Worm (Caenorhabditis elegans) whole organism, L4/young adult: ENCODE data around the gene sqrd-1.
A peak's percentile ranks its signal among the peaks of the same experiment; 100 is the strongest.

Source experiments
- W03F9.2 ChIP-seq: fragments of 150-350 bp; optimal IDR thresholded peaks from 2 replicates; lab custom pipeline; 2014; ENCODE audit warnings: missing biosample characterization, missing genetic modification characterization
- dao-5 ChIP-seq: sonication (generic microtip); optimal IDR thresholded peaks from 2 replicates; lab custom pipeline; 2016; ENCODE audit warnings: missing genotype, missing genetic modification characterization, moderate library complexity, missing compliant biosample characterization
- him-1 ChIP-seq: sonication (generic microtip); optimal IDR thresholded peaks from 2 replicates; lab custom pipeline; 2016; ENCODE audit warnings: missing genotype, missing genetic modification reagents, missing genetic modification characterization, missing compliant biosample characterization

The sqrd-1 gene

DNA sequence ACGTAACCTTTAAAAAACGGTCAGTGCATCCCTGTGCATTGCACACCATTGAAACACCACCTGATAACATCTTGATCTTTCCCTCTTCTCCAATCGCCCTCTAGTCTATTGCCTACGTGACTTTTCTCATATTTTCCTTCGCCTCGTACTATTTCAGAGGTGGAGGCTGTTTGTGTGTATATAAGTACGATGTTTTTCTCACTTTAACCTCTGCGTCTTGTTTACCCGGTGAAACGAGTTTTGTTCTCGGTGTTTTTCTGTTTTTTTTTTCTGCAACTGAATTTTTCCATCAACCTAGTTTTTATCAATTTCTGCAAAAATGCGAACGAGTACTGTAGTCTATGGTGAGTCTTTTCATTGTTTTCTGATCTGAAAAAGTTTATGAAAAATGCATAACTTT is at the start of gene sqrd-1:
Gene sqrd-1 (plus strand): TSS at position 158 of the 400 bp plus-strand sequence.
- no peak for TF ChIP-seq dao-5 (tag; lab: Kevin White, UChicago)
- TF ChIP-seq him-1 (tag; lab: Kevin White, UChicago) = no peak
- no peak for TF ChIP-seq W03F9.2

DNA sequence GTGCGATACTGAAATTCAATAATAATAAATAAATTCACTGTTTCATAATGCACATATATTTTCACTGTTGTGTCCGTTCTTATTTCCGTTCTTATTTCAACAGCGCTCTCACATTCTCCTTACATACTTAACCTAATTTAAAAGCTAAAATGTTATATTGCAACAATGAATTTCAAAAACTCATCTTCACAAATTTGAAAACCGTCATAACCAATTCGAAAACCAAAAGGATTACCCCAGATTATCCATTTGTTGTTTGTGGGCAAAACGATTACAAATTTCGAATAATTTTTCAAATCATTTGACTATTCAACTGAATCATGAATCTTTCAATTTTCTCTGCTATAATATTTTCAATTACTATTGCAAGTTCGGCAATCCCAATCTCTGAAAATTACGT is 47.5 kb upstream of the sqrd-1 start, which contains the start of gene R05A10.4:
Gene R05A10.4 (plus strand): TSS at position 301 of the 400 bp plus-strand sequence.
- no peak for TF ChIP-seq W03F9.2
- no peak for TF ChIP-seq him-1 (tag; lab: Kevin White, UChicago)
- no peak for TF ChIP-seq dao-5 (tag; lab: Kevin White, UChicago)

DNA sequence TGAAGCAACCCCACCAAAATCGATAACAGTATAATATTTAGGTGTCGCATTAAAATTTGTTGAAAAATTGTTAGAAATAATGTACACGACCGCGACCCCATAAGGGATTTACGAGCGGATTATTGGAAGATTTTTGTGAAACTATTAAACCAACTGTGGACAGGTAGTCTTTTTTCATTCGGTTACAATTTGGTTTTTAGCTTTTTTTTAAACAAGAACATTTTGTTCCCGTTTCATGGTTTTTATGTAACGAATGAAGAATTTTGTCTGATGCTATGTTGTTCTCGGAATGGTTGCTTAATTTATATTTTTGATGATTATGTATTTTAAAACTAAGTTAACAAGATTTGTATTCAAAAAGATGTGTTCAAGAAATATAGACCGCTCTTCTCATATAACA is 43.3 kb upstream of the sqrd-1 start, which contains the start of gene R05A10.3:
Gene R05A10.3 (minus strand): TSS at position 101 of the 400 bp plus-strand sequence.
- TF ChIP-seq W03F9.2 (no peak), him-1 (tag; lab: Kevin White, UChicago) (no peak), dao-5 (tag; lab: Kevin White, UChicago) (no peak)

DNA sequence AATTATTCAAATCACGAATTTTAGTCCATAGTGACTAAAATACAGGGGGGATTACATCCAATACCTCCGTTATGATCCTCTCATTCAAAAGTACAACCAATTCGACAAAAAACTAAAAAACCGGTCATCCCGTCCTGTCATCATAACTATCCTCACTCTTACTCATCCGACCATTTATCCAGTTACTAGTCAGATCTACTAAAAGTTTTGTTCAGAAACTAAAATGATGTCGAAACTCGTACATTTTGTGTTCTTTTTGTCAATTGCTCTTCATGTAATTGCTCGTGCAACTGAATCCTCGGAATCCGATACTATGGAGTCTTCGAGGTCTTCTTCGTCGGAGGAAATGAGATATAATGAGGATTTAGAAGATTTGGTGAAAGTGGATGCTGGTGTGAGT is 42.6 kb upstream of the sqrd-1 start, which contains the start of gene R05A10.2:
Gene R05A10.2 (plus strand): TSS at position 214 of the 400 bp plus-strand sequence.
- TF ChIP-seq him-1 (tag; lab: Kevin White, UChicago) = no peak
- no peak for TF ChIP-seq W03F9.2
- TF ChIP-seq dao-5 (tag; lab: Kevin White, UChicago) = no peak

DNA sequence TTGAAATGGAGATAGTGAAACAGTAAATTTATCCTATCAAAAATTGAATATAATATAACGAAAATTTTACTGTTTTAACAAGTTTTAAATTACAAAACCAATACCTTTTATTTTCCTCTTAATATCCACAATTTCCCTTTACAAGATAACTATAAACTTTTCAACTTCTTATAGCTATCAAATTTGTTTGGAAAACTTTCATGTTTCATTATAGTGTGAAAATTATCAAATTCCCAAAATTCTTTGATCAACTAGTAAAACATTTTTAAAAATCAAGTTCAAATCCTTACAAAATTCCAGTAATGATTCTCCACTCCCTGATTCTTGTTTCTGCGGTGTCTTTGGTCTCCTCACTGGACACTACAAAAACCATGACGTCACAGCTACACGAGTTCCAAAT is 37.6 kb upstream of the sqrd-1 start, which contains the start of gene R05A10.1:
Gene R05A10.1 (plus strand): TSS at position 301 of the 400 bp plus-strand sequence.
- TF ChIP-seq dao-5 (tag; lab: Kevin White, UChicago) = no peak
- TF ChIP-seq him-1 (tag; lab: Kevin White, UChicago) = no peak

DNA sequence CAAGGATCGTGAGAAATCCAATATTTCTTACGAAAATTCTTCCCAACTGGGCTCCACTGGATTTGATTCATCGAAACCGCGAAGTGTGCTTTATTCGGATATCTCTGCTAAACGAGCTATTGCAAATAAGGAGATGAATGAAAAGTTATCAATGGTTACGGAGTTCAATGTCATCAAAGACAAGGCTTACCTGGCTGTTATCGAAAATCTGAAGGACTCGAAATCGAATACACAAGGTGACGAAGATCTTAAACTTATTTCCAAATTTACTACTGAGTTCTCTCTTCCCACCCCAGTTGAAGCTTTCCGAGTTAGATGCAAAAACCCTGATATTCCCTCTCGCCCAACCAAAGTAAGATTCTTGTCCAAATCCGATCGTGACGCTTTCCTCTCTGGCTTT is 33.4 kb upstream of the sqrd-1 start:
- TF ChIP-seq him-1 (tag; lab: Kevin White, UChicago) (no peak), W03F9.2 (no peak), dao-5 (tag; lab: Kevin White, UChicago) (no peak)

DNA sequence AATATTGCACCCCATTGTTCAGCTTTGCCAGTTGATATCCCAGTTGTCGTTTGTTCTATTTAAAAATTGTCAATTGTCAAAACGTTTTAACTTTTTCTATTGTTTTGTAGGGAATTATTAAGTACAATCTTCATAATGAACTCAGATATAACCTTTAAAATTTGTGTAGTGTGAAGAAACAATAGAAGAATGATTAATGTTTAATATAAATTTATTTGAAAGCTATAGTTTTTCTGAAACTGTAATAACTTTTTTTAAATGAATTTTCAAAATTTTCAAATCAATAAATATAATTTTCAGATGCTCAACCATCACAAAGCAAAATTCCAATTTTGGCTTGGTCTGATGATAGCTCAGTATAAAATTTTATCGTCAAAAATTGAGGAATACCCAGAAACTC is 27.8 kb upstream of the sqrd-1 start, which contains the start of gene K01G12.22:
Gene K01G12.22 (plus strand): TSS at position 301 of the 400 bp plus-strand sequence.
- TF ChIP-seq dao-5 (tag; lab: Kevin White, UChicago) (no peak), him-1 (tag; lab: Kevin White, UChicago) (no peak), W03F9.2 (no peak)

DNA sequence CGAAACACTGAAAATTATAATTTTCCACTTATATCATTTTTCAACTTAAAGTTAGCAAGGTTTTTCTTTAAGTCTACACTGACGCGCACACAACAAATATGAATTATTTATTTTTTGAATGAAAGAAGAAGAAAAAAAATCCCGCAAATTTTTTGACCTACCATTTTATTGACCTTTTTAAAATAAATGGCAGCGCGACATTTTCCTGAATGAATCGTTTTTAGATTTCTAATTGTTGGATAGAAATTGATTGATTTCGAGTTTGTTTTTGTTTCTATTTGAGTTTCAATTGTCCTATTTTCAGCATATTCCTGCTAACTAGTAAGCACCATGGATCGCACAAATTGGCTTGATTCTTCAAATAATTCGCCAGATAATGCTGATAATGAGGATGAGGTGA is 26.5 kb upstream of the sqrd-1 start, which contains the start of gene K01G12.3:
Gene K01G12.3 (plus strand): TSS at position 301 of the 400 bp plus-strand sequence.
- TF ChIP-seq W03F9.2 (no peak), him-1 (tag; lab: Kevin White, UChicago) (no peak), dao-5 (tag; lab: Kevin White, UChicago) (no peak)

DNA sequence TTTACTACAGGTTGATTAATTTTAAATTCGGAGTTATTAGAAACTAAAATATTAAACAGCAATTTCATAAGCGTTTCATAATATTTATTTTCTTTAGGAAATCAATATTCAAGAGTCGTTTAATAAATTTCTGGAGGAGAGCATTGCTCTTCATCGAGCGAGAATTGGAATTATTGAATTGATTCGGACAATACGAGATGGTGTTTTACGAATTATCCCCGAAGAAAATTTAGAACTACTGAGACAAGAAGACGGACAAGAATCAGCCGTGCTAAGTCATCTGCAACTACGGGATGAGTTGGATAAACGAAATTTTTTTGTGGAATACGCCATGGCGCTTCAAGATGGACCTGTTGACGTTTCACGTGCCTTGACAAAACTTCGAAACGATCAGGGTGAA is 25.4 kb upstream of the sqrd-1 start:
- no peak for TF ChIP-seq him-1 (tag; lab: Kevin White, UChicago)
- TF ChIP-seq W03F9.2 = no peak
- no peak for TF ChIP-seq dao-5 (tag; lab: Kevin White, UChicago)

DNA sequence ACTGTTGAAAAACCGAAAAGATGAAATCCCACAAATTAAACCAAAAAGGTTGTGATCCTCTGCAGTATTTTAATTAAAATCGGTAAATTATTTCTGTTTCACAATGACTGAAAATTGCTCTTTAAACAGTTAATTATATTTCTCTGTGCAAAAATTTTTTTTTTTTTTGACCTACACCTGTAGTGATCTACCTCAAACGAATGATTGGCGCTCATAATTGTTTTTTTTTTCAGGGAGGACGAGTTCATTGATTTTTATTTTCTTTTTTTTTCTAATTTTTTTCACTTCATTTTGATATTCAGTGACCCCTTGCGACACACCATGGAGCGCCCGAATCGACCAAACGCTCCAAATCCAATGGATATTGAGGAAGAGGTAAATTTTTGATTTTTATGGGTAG is 23.5 kb upstream of the sqrd-1 start, which contains the start of gene F02H6.2:
Gene F02H6.2 (plus strand): TSS at position 301 of the 400 bp plus-strand sequence.
- TF ChIP-seq dao-5 (tag; lab: Kevin White, UChicago) (no peak), W03F9.2 (no peak), him-1 (tag; lab: Kevin White, UChicago) (no peak)

DNA sequence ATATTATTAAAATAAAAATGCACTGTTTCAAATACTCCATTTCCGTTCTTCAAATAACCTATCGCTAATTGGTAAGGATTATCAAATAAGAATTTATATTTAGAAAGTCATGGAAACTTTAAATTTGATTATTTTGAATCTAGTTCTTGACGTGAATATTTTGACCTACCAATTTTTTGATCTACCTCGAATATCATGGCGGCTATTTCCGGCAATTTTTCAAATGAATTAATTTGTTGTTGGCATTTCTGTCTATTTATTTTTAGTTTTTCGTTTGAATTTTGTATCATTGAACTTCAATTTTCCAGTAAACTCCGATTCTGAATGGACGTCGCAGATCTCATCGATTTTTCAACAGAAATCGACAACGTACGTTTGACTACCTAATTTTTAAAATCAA is 16.5 kb upstream of the sqrd-1 start, which contains the start of gene F02H6.3:
Gene F02H6.3 (plus strand): TSS at position 266 of the 400 bp plus-strand sequence.
- no peak for TF ChIP-seq W03F9.2
- TF ChIP-seq him-1 (tag; lab: Kevin White, UChicago) = no peak
- TF ChIP-seq dao-5 (tag; lab: Kevin White, UChicago) = no peak

DNA sequence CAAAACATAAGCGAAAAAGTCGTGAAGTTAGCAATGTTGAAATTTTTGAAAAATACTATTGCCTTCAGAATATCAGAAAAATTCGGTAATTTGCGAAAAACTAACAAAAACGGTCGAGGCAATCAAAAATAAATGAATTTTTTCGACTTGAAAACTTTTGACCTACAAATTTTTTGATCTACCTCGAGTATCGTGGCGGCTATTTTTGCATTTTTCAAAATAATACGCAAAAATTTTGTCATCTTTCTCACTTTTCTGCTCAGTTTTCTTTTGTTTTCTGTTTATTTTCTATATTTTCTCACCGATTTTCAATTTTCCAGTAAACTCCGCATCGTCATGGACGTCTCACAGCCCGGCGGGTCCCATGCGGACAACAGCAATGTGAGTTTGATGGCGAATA is 3.9 kb upstream of the sqrd-1 start:
- no peak for TF ChIP-seq him-1 (tag; lab: Kevin White, UChicago)

DNA sequence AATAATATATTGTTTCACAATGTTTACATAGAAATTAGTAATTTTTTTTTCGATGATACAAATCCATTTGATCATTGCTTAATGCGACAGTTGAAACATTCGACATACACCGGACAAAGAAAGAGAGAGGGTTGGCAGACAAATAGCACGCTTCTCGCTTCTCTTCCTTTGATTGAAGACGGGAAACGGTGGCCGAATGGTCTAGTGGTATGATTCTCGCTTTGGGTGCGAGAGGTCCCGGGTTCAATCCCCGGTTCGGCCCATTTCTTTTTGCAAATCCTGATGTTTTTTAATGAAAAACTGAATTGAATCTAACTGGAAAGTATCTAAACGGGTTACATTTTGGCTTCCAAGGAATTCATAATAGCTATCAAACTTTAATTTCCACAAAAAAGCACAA is 5.2 kb downstream of the sqrd-1 start:
- TF ChIP-seq dao-5 (tag; lab: Kevin White, UChicago) = peak; percentile 14
- no peak for TF ChIP-seq him-1 (tag; lab: Kevin White, UChicago)
- TF ChIP-seq W03F9.2 = peak; percentile 48

DNA sequence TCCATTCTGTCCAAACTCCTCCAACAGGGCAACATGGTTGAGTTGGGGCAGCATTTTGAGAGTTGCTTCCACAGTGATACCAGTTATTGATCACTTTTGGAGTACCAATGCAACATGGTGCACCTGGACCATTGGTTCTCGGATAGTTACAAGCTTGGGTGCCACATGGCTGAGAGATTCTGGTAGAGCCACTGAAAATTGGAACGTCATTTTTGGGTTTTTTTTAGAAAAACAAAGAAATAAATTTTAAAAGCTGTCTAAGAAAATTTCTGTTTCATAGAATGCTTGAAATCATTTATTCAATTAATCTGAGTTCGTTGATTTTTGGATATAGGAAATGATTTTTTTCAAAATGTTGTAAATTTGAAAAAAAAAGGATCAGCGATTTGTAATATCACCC is 7.5 kb downstream of the sqrd-1 start:
- TF ChIP-seq dao-5 (tag; lab: Kevin White, UChicago) (no peak), him-1 (tag; lab: Kevin White, UChicago) (no peak), W03F9.2 (no peak)

DNA sequence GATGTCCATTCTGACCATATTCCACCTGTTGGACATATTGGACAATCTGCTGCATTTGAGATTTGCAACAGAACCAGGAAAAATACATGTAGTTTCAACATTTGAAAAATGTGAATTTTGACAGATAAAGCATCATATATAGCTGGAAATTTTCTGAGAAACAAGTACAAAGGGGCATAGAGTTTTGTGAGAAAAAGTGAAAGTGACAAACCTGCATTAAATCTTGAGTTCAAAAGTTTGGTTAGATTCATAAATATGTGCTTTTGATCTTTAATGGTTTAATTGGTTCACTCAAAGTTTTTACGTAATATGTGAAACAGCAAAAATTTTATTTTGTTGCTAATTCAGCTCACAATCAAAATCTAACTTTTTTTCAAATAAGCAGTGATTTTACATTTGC is 8.4 kb downstream of the sqrd-1 start, which contains the start of gene F02H6.7:
Gene F02H6.7 (minus strand): TSS at position 101 of the 400 bp plus-strand sequence.
- TF ChIP-seq him-1 (tag; lab: Kevin White, UChicago) (no peak), W03F9.2 (no peak), dao-5 (tag; lab: Kevin White, UChicago) (no peak)
